Worm (Caenorhabditis elegans): Measurements from ENCODE around the gene B0410.3.
A peak's percentile ranks its signal among the peaks of the same experiment; 100 is the strongest.

Gene B0410.3

DNA sequence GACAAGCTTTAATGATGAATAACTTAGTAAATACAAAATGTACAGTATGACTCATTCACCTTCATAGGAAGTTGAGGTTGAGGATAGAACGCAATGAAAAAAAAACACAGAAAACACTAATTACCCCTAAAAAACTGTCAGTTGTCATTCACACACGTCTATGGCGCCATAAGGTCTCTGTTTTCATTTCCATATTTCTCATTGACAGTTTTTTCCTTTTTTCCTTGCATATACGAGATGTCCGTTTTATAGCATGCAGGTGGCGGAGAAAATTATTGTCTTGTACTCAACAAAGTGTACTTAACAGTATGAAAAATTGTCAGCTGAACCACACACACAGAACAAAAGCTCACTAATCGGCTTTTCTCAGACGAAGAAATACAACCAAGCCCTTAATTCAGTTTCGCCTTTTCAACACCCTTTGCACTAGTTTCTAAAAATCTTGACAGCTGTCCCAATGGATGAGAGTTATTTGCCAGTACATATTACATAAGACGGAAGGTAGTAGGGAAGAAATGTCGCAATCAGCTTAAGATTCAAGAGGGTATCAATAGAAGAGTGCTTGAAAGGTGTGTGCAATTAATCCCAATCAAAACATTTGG, 31.4 kb upstream of the B0410.3 start:
- no peak for TF ChIP-seq sem-2 (GFP tag; optimal IDR thresholded peaks at IDR 0.05)
- TF ChIP-seq nhr-2 (tag; optimal IDR thresholded peaks at IDR 0.05), result peak; percentile 57
- TF ChIP-seq ces-1 (GFP tag; optimal IDR thresholded peaks at IDR 0.05), result peak; percentile 93

DNA sequence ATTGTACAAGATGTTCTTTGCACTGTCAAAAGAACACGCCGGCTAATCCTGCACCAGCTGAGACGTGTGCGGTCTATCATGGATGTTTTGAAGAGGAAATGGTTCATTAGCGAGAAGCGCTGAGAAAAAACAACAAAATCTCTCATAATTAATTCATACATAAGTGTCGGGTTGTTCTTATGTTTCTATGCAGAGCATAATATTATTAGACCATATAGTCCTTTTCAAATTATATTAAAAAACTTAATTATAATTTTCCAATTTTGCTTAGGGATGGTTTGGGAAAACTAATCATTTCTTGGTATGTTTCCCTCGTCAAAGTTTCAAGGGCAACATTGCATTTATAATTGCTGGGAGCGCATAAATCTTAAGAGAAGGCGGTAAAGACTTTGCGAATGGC, 30.4 kb upstream of the B0410.3 start:
- TF ChIP-seq ztf-11 (tag; optimal IDR thresholded peaks at IDR 0.05), result no peak
- no peak for TF ChIP-seq unc-62 (GFP tag; optimal IDR thresholded peaks at IDR 0.05)
- no peak for TF ChIP-seq mls-2 (tag; optimal IDR thresholded peaks at IDR 0.05)
- TF ChIP-seq lsy-2 (tag; optimal IDR thresholded peaks at IDR 0.05), result no peak
- TF ChIP-seq sem-2 (GFP tag; optimal IDR thresholded peaks at IDR 0.05), result no peak
- TF ChIP-seq bed-3 (GFP tag; optimal IDR thresholded peaks at IDR 0.05), result no peak
- TF ChIP-seq elt-1 (tag; optimal IDR thresholded peaks at IDR 0.05; ENCODE audit: borderline replicate concordance, insufficient read depth), result no peak
- TF ChIP-seq drap-1 (GFP tag; optimal IDR thresholded peaks at IDR 0.05), result no peak
- no peak for TF ChIP-seq pha-4 (tag; optimal IDR thresholded peaks at IDR 0.05)
- TF ChIP-seq nhr-2 (tag; optimal IDR thresholded peaks at IDR 0.05), result peak; percentile 6
- TF ChIP-seq ces-1 (GFP tag; optimal IDR thresholded peaks at IDR 0.05), result peak; percentile 92
- no peak for TF ChIP-seq lin-32 (GFP tag; optimal IDR thresholded peaks at IDR 0.05)
- TF ChIP-seq mep-1 (tag; optimal IDR thresholded peaks at IDR 0.05), result no peak

ce11 chrX:2920456-2920855, 29.2 kb upstream of the B0410.3 start:
- TF ChIP-seq mls-2 (tag; optimal IDR thresholded peaks at IDR 0.05) (peak; percentile 53), zip-8 (tag; optimal IDR thresholded peaks at IDR 0.05) (peak; percentile 37), lin-32 (GFP tag; optimal IDR thresholded peaks at IDR 0.05) (no peak), nhr-12 (tag; optimal IDR thresholded peaks at IDR 0.05) (no peak), unc-62 (GFP tag; optimal IDR thresholded peaks at IDR 0.05) (peak; percentile 95), hlh-1 (tag; optimal IDR thresholded peaks at IDR 0.05) (peak; percentile 50), ces-1 (GFP tag; optimal IDR thresholded peaks at IDR 0.05) (peak; percentile 89), elt-3 (tag; optimal IDR thresholded peaks at IDR 0.05) (no peak), ceh-43 (GFP tag; optimal IDR thresholded peaks at IDR 0.05) (peak; percentile 32), nhr-2 (tag; optimal IDR thresholded peaks at IDR 0.05) (peak; percentile 68)

DNA sequence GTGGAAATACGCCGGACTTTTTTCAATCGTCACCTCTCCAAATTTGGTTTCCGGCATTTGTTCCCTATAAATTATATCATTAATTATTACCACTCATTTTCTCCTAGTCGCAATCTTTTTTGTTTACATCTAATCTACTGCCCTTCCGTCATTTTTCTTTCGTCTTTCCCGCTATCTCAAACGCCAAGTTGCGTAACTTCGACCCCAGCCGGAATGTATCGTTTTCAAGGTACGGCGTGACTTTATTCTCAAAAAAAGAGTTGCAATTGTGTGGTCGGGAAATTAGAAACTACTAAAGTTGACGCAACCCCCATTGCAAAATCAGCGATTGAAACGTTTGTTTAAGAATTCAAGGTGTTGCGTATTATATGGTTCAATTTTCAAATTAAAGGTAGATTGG, 28.2 kb upstream of the B0410.3 start:
- TF ChIP-seq drap-1 (GFP tag; optimal IDR thresholded peaks at IDR 0.05) (no peak), pha-4 (tag; optimal IDR thresholded peaks at IDR 0.05) (no peak), unc-120 (tag; optimal IDR thresholded peaks at IDR 0.05; ENCODE audit: poor library complexity, severe bottlenecking) (no peak), zip-8 (tag; optimal IDR thresholded peaks at IDR 0.05) (peak; percentile 15), unc-62 (GFP tag; optimal IDR thresholded peaks at IDR 0.05) (no peak), ham-2 (GFP tag; optimal IDR thresholded peaks at IDR 0.05) (no peak), unc-39 (tag; optimal IDR thresholded peaks at IDR 0.05) (no peak), bed-3 (GFP tag; optimal IDR thresholded peaks at IDR 0.05) (no peak), elt-1 (tag; optimal IDR thresholded peaks at IDR 0.05; ENCODE audit: borderline replicate concordance, insufficient read depth) (peak; percentile 74), nhr-237 (tag; optimal IDR thresholded peaks at IDR 0.05) (no peak), tbx-8 (GFP tag; optimal IDR thresholded peaks at IDR 0.05) (no peak)

DNA sequence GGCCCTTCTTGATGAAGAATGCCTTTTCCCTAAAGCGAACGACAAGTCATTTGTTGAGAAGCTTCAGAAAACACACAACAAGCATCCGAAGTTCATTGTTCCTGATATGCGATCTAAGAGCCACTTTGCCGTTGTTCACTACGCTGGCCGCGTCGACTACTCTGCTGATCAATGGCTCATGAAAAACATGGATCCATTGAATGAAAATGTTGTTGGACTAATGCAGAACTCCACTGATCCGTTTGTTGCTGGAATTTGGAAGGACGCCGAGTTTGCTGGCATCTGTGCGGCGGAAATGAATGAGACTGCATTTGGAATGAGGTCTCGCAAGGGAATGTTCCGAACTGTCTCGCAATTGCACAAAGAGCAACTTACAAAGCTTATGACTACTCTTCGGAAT, 21.4 kb upstream of the B0410.3 start:
- TF ChIP-seq nhr-237 (tag; optimal IDR thresholded peaks at IDR 0.05) (no peak), ceh-83 (GFP tag; optimal IDR thresholded peaks at IDR 0.05) (no peak), ceh-39 (tag; optimal IDR thresholded peaks at IDR 0.05) (no peak), ceh-43 (GFP tag; optimal IDR thresholded peaks at IDR 0.05) (no peak), nhr-2 (tag; optimal IDR thresholded peaks at IDR 0.05) (no peak), bed-3 (GFP tag; optimal IDR thresholded peaks at IDR 0.05) (no peak), cnd-1 (tag; optimal IDR thresholded peaks at IDR 0.05) (no peak), lsy-2 (tag; optimal IDR thresholded peaks at IDR 0.05) (no peak)

DNA sequence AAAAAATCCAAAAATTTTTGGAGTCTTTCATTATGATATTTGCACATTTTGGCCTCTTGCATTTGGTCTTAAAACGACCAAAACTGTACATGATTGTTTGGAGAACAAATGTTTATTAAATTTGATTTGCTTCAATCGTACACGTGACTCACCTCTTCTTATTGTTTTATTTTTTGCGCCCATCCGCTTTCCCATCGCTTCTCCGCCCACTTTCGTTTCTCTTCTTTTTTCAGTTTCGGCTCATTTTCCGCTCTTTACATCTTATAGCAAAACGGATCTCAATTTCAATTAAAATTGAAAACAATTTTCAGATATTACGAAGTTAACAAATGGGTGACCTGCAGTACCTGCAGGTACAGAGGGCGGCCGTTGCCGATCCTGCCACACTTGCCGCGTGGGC, 17.9 kb upstream of the B0410.3 start, which contains the start of gene nmy-1:
Gene nmy-1 (plus strand): TSS at position 301 of the 400 bp plus-strand sequence.
- TF ChIP-seq snpc-4 (tag; optimal IDR thresholded peaks at IDR 0.05) (no peak), sptf-1 (tag; optimal IDR thresholded peaks at IDR 0.05) (no peak), mep-1 (tag; optimal IDR thresholded peaks at IDR 0.05) (no peak), unc-62 (GFP tag; optimal IDR thresholded peaks at IDR 0.05) (no peak), flh-1 (GFP tag; optimal IDR thresholded peaks at IDR 0.05) (no peak)
